Worm (Caenorhabditis elegans) whole organism, early embryonic: Measurements from ENCODE around the gene fbxa-157.
"Not testable (repeated sequence)": the region's sequence is repeated elsewhere in the genome, so short reads cannot be mapped to it uniquely, and the experiment has no call there.

Experiments
- B0310.2 ChIP-seq: sonication (generic microtip); optimal IDR thresholded peaks from 2 replicates; lab custom pipeline; 2016; ENCODE audit warnings: mild to moderate bottlenecking, missing genetic modification characterization, missing compliant biosample characterization
- F13C5.2 ChIP-seq: sonication (generic microtip); optimal IDR thresholded peaks from 2 replicates; lab custom pipeline; 2017; ENCODE audit warnings: mild to moderate bottlenecking, missing genetic modification characterization, inconsistent platforms, missing compliant biosample characterization
- aly-1 ChIP-seq: sonication (generic microtip); optimal IDR thresholded peaks from 2 replicates; lab custom pipeline; 2016; ENCODE audit warnings: missing genetic modification characterization, missing compliant biosample characterization
- ama-1 ChIP-seq: fragments of 150-350 bp; optimal IDR thresholded peaks from 2 replicates; lab custom pipeline; 2014
- ceh-13 ChIP-seq: fragments of 200-800 bp; sonication (Bioruptor generic); optimal IDR thresholded peaks from 2 replicates; lab custom pipeline; 2018; ENCODE audit warnings: mild to moderate bottlenecking, missing genetic modification characterization, missing compliant biosample characterization
- ceh-36 ChIP-seq: sonication (generic microtip); optimal IDR thresholded peaks from 2 replicates; lab custom pipeline; 2016; ENCODE audit warnings: missing genetic modification characterization, inconsistent platforms, missing compliant biosample characterization
- ets-7 ChIP-seq: sonication (generic microtip); optimal IDR thresholded peaks from 2 replicates; lab custom pipeline; 2016; ENCODE audit warnings: missing genotype, missing genetic modification characterization, missing compliant biosample characterization
- flt-1 ChIP-seq: fragments of 200-800 bp; sonication (Bioruptor generic); IDR thresholded peaks from 2 replicates; pipeline ENCODE4 v1.3.6; 2022; ENCODE audit warnings: missing genetic modification characterization, missing compliant biosample characterization
- hmbx-1 ChIP-seq: sonication (generic microtip); optimal IDR thresholded peaks from 2 replicates; lab custom pipeline; 2016; ENCODE audit warnings: mild to moderate bottlenecking, missing genetic modification characterization, missing compliant biosample characterization
- hmg-4 ChIP-seq: fragments of 200-800 bp; sonication (Bioruptor generic); optimal IDR thresholded peaks from 2 replicates; lab custom pipeline; 2018; ENCODE audit warnings: mild to moderate bottlenecking, missing genetic modification characterization, missing compliant biosample characterization
- hnd-1 ChIP-seq: sonication (generic microtip); optimal IDR thresholded peaks from 2 replicates; lab custom pipeline; 2016; ENCODE audit warnings: missing genetic modification characterization, missing compliant biosample characterization
- pes-1 ChIP-seq: fragments of 200-800 bp; sonication (Bioruptor generic); IDR thresholded peaks from 2 replicates; pipeline ENCODE4 v1.3.6; 2022; ENCODE audit warnings: missing genetic modification reagents, missing genetic modification characterization, missing compliant biosample characterization
- scrt-1 ChIP-seq: fragments of 200-800 bp; sonication (Bioruptor generic); IDR thresholded peaks from 2 replicates; pipeline ENCODE4 v1.3.6; 2022; ENCODE audit warnings: missing genetic modification characterization, missing compliant biosample characterization
- sea-1 ChIP-seq: fragments of 200-800 bp; sonication (Bioruptor generic); conservative IDR thresholded peaks from 2 replicates; pipeline ENCODE4 v1.3.6; 2022; ENCODE audit warnings: missing genetic modification characterization, missing compliant biosample characterization
- tbx-11 ChIP-seq: fragments of 200-800 bp; sonication (Bioruptor generic); IDR thresholded peaks from 2 replicates; pipeline ENCODE4 v1.3.6; 2022; ENCODE audit warnings: missing genetic modification characterization, missing compliant biosample characterization
- tbx-37 ChIP-seq: fragments of 200-800 bp; sonication (Bioruptor generic); conservative IDR thresholded peaks from 2 replicates; pipeline ENCODE4 v1.3.6; 2022; ENCODE audit warnings: missing genetic modification reagents, missing genetic modification characterization, missing compliant biosample characterization
- tra-4 ChIP-seq: sonication (generic microtip); optimal IDR thresholded peaks from 2 replicates; lab custom pipeline; 2017; ENCODE audit warnings: missing genetic modification characterization, missing compliant biosample characterization

The fbxa-157 gene

DNA sequence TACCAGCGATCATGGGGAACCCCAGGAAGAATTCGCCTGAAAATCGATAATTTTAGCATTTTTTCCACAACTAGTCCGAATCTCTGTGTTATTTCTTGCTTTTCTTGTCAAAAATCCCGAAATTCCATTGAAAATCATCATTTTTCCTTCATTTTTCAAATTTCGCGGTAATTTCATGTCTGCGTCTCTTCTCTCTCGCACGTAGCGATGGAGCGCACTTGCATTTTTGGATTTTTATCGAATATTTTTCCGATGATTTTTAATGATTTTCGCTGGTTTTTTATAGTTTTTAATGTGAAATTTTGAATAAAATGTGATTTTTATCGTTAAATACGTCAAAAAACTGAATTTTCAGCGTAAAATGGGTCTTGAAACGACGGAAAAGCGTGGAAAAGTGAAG, 21.8 kb downstream of the fbxa-157 start, which contains the start of gene E01B7.2:
Gene E01B7.2 (plus strand): TSS at position 350 of the 400 bp plus-strand sequence.
- TF ChIP-seq F13C5.2 (tag; lab: Kevin White, UChicago) (peak; percentile 50), sea-1 (GFP tag; lab: Robert Waterston, UW) (no peak), hnd-1 (tag; lab: Kevin White, UChicago) (no peak), B0310.2 (no peak)

DNA sequence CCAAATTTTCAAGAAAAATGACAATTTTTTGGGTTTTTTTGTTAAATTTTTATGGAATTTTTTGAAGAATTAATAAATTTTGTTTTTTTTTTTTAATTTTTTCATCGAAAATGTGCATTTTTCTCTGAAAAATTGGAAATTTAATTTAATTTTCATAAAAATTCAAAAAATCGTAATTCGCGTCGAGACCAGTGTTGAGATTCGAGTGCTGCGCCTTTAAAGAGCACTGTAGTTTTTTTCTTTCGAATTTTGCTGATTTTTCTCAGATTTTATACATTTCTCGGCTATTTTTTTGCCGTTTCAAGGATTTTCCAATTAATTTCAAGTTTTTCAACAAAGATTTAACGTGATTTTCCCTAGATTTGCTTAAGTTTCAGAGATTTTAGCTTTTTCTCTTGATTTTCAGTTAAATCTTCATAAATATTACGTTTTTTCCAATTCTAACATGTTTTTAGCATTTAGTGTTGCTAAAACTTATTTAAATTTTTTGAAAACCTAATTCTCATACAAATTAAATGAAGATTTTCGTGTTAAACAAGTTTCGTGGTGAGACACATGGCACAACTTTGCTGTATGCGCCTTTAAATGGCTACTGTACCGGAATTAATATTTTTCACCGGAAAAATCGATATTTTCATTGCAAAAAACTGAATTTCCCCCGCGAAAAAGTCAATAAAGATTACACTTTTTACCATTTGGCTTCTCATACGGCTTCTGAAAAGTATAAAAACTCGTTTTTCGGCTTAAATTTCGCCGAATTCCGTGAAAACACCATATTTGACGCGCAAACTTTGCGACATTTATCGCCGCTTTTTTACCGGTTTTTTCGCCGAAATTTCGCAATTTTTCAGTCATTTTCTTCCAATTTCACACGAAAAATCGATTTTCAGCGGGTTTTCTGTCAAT, 24.7 kb downstream of the fbxa-157 start, which contains the start of gene usp-50:
Gene usp-50 (plus strand): TSS at position 822 of the 906 bp plus-strand sequence.
- not testable (repeated sequence) for TF ChIP-seq ama-1, ets-7, ceh-13

DNA sequence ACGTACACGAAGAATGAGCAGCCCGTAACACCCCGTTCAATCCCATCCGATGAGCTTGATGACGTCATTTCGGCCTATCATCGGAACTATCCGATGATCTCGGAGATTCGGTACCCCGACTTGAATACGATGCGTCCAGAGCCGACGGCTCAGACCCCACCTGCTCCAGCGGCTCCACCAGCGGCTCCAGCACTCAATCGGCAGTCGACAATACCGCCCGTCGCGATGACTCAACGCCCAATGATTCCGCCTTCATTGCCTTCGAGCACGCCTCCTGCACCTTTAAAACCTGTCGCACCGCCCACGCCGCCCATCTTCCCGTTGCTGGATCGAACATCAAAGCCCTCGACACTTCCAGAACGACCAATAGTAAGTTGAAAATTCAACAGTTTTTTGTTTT, 28.5 kb downstream of the fbxa-157 start:
- TF ChIP-seq ceh-36 = no peak
- TF ChIP-seq tra-4 = no peak
- no peak for TF ChIP-seq hmg-4 (GFP tag; lab: Kevin White, UChicago)
- no peak for TF ChIP-seq ceh-13
- TF ChIP-seq tbx-37 (GFP tag; lab: Robert Waterston, UW) = no peak
- no peak for TF ChIP-seq ets-7
- TF ChIP-seq ama-1 = no peak
- TF ChIP-seq sea-1 (GFP tag; lab: Robert Waterston, UW) = no peak
- no peak for TF ChIP-seq hmbx-1 (tag; lab: Kevin White, UChicago)
- TF ChIP-seq hnd-1 (tag; lab: Kevin White, UChicago) = no peak
- TF ChIP-seq F13C5.2 (tag; lab: Kevin White, UChicago) = no peak
- no peak for TF ChIP-seq pes-1 (GFP tag; lab: Robert Waterston, UW)
- TF ChIP-seq tbx-11 (GFP tag; lab: Robert Waterston, UW) = no peak

DNA sequence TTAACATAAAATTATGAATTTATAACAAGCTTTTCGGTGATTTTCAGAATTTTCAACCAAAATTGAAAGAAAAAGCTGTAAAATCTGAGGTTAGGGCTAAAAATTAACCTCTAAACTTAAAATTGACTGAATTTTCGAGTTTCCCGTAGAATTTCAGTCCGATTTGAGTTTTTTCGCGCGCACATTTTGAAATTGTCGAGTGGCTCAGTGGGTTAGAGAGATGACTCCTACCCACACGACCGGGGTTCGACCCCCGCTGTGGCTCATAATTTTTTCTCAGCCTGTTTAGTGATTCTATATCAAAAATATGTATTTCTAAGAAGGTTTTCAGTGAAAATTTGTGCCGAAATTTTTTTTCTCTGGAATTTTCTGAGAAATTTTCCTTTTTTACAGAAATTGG, 32.2 kb downstream of the fbxa-157 start:
- TF ChIP-seq tbx-11 (GFP tag; lab: Robert Waterston, UW) (no peak), pes-1 (GFP tag; lab: Robert Waterston, UW) (no peak), F13C5.2 (tag; lab: Kevin White, UChicago) (no peak), ceh-13 (no peak), scrt-1 (no peak), ets-7 (no peak), flt-1 (GFP tag; lab: Robert Waterston, UW) (no peak)

DNA sequence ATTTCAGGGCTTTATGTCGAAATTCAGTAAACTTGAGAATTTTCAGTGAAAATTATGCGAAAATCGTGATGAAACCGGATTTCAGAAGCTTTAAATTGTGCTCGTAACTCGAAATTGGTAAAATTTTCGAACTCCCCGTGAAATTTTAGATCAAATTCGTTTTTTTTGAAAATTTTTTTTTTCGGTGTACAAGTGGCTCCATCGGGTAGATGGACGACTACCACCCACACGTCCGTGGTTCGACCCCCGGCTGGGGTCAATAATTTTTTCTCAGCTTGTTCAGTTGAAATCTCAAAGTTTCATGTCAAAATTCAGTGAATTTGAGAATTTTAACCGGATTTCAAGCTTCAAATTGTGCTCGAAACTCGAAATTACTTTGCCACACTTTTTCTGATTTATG, 36.3 kb downstream of the fbxa-157 start:
- TF ChIP-seq sea-1 (GFP tag; lab: Robert Waterston, UW) (no peak), ceh-13 (no peak), scrt-1 (no peak), flt-1 (GFP tag; lab: Robert Waterston, UW) (no peak), tbx-11 (GFP tag; lab: Robert Waterston, UW) (no peak), hmbx-1 (tag; lab: Kevin White, UChicago) (no peak), ets-7 (no peak), pes-1 (GFP tag; lab: Robert Waterston, UW) (no peak), tbx-37 (GFP tag; lab: Robert Waterston, UW) (no peak), ama-1 (no peak), aly-1 (no peak), ceh-36 (no peak), hnd-1 (tag; lab: Kevin White, UChicago) (no peak), hmg-4 (GFP tag; lab: Kevin White, UChicago) (no peak), B0310.2 (no peak)

DNA sequence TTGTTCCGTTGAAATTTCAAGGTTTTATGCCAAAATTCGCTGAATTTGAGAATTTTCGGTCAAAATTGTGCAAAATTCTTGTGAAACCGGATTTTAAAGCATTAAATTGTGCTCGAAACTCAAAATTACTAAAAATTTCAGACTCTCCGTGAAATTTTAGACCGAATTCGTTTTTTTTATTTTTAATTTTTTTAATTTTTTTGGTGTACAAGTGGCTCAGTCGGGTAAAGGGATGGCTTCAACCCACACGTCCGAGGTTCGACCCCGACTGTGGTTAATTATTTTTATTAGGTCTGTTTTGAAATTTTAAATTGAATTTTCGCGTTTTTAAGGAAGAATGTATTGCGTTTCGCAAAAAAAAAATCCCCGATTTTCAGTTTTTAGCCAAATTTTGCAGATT, 39.4 kb downstream of the fbxa-157 start:
- TF ChIP-seq F13C5.2 (tag; lab: Kevin White, UChicago) (no peak), hmbx-1 (tag; lab: Kevin White, UChicago) (no peak), ama-1 (no peak), ets-7 (no peak)

DNA sequence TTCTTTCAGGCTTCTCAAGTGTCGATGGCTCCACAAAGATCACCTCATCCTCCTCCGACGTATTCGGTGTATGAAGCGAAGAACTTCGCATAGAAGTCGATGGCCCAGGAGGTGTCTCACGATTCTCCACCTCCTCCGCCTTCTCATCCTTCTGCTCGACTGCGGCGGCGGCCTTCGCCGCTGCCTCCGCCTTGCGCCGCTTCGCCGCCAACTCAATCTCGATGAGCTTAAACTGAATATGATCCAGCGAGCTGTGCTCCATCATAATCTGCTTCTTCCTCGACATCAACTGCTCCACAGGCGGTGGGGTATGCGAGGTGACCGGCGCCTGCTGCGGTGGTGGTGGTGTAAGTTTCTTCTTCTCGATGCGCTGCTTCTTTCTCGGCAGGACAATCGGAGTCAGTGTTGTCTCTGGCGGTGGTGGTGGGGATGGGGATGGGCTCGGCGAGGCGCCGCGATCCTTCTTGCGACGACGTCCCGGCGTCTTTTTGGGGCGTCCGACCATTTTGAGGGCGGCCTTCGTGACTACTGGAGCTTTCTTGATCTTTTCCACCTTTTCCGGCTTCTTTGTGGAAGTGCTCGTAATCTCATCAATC, 44.4 kb downstream of the fbxa-157 start:
- TF ChIP-seq sea-1 (GFP tag; lab: Robert Waterston, UW) = 0 out of 2 replicates have a peak, but pooled peaks have one; percentile 17
- TF ChIP-seq ets-7 = no peak

DNA sequence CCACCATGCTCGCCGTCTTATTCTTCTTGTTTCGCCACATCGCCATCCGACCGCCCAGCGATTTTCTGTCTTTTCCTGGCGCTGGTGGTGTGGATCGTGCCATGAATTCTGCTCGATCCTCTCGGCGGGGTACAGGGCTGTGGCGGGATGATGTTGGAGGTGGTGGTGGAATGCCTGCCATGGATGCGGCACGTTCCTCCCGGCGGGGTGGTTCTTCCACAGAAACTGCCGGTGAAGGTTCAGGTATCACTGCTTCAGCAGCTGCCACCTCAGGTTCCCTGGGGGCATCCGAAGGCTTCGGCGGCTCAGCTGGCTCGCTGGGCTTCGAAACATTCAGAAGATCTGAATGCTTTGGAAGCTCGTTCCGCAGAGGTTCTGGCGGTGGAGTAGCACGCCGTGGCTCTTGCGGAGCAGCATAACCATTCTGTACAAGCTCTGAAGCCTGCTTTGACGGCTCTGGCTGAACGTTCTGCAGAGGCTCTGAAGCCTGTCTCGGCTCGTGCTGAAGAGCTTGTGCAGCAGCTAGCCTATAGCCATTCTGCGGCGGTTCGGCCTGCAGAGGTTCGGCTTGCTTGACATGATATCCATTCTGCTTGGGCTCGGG, 45.3 kb downstream of the fbxa-157 start:
- TF ChIP-seq hmbx-1 (tag; lab: Kevin White, UChicago) = no peak
- no peak for TF ChIP-seq F13C5.2 (tag; lab: Kevin White, UChicago)
- no peak for TF ChIP-seq ama-1
- TF ChIP-seq B0310.2 = no peak
- TF ChIP-seq tra-4 = no peak
- TF ChIP-seq ets-7 = no peak
- TF ChIP-seq scrt-1 = 0 out of 2 replicates have a peak, but pooled peaks have one; percentile 23
- TF ChIP-seq ceh-13 = no peak
